Worm (Caenorhabditis elegans): Measurements from ENCODE around the gene srx-85.
"Not testable (repeated sequence)": the region's sequence is repeated elsewhere in the genome, so short reads cannot be mapped to it uniquely, and the experiment has no call there.

srx-85 gene

ce11 chrV:11552379-11552778 lies at the start of gene srx-85:
srx-85 (plus strand) TSS chrV:11552679.
- no peak for TF ChIP-seq unc-62 (GFP tag; optimal IDR thresholded peaks at IDR 0.05)

ce11 chrV:11503081-11503751 lies 49.3 kb upstream of the srx-85 start, which contains the start of gene C55A6.12:
C55A6.12 (minus strand) TSS chrV:11503131.
- TF ChIP-seq unc-62 (GFP tag; optimal IDR thresholded peaks at IDR 0.05): no peak

- TF ChIP-seq unc-62 (GFP tag; optimal IDR thresholded peaks at IDR 0.05): not testable (repeated sequence)
Observed at ce11 chrV:11504853-11505397, 47.6 kb upstream of the srx-85 start, which contains the start of the genes C55A6.1 and C55A6.10. C55A6.1 (minus strand) TSS chrV:11504968. C55A6.10 (plus strand) TSS chrV:11505347.

- TF ChIP-seq unc-62 (GFP tag; optimal IDR thresholded peaks at IDR 0.05): no peak
Observed at ce11 chrV:11506347-11506746, 46.1 kb upstream of the srx-85 start.

- TF ChIP-seq unc-62 (GFP tag; optimal IDR thresholded peaks at IDR 0.05): no peak
Observed at ce11 chrV:11508773-11509172, 43.7 kb upstream of the srx-85 start, which contains the start of gene ttll-5. ttll-5 (plus strand) TSS chrV:11509060.

ce11 chrV:11513432-11513831 lies 39.0 kb upstream of the srx-85 start, which contains the start of gene C55A6.3:
C55A6.3 (minus strand) TSS chrV:11513532.
- no peak for TF ChIP-seq unc-62 (GFP tag; optimal IDR thresholded peaks at IDR 0.05)

ce11 chrV:11514677-11515076 lies 37.8 kb upstream of the srx-85 start, which contains the start of gene C55A6.6:
C55A6.6 (minus strand) TSS chrV:11514737.
- no peak for TF ChIP-seq unc-62 (GFP tag; optimal IDR thresholded peaks at IDR 0.05)

ce11 chrV:11515145-11515544 lies 37.3 kb upstream of the srx-85 start:
- TF ChIP-seq unc-62 (GFP tag; optimal IDR thresholded peaks at IDR 0.05): no peak

- no peak for TF ChIP-seq unc-62 (GFP tag; optimal IDR thresholded peaks at IDR 0.05)
Observed at ce11 chrV:11516141-11516591, 36.3 kb upstream of the srx-85 start, which contains the start of gene sdz-8. sdz-8 (minus strand) TSS chrV:11516191.

- no peak for TF ChIP-seq unc-62 (GFP tag; optimal IDR thresholded peaks at IDR 0.05)
Observed at ce11 chrV:11517789-11518188, 34.7 kb upstream of the srx-85 start, which contains the start of gene C55A6.4. C55A6.4 (minus strand) TSS chrV:11517889.

ce11 chrV:11520215-11520614 lies 32.3 kb upstream of the srx-85 start, which contains the start of the genes C55A6.11 and C55A6.7:
C55A6.11 (plus strand) TSS chrV:11520515.
C55A6.7 (minus strand) TSS chrV:11520530.
- TF ChIP-seq unc-62 (GFP tag; optimal IDR thresholded peaks at IDR 0.05): no peak

ce11 chrV:11521448-11521847 lies 31.0 kb upstream of the srx-85 start, which contains the start of gene pafo-1:
pafo-1 (plus strand) TSS chrV:11521703.
- TF ChIP-seq unc-62 (GFP tag; optimal IDR thresholded peaks at IDR 0.05): no peak

ce11 chrV:11525338-11525737 lies 27.1 kb upstream of the srx-85 start:
- no peak for TF ChIP-seq unc-62 (GFP tag; optimal IDR thresholded peaks at IDR 0.05)

ce11 chrV:11526927-11527491 lies 25.5 kb upstream of the srx-85 start:
- TF ChIP-seq unc-62 (GFP tag; optimal IDR thresholded peaks at IDR 0.05): no peak

ce11 chrV:11527531-11527930 lies 24.9 kb upstream of the srx-85 start, which contains the start of gene ccch-1:
ccch-1 (plus strand) TSS chrV:11527831.
- TF ChIP-seq unc-62 (GFP tag; optimal IDR thresholded peaks at IDR 0.05): no peak

- no peak for TF ChIP-seq unc-62 (GFP tag; optimal IDR thresholded peaks at IDR 0.05)
Observed at ce11 chrV:11528633-11529327, 23.7 kb upstream of the srx-85 start.
